Worm (Caenorhabditis elegans) whole organism, mixed stage, embryonic: ENCODE results near the gene F55C12.2.

Experiments
- M03D4.4 ChIP-seq: sonication (generic microtip); optimal IDR thresholded peaks from 2 replicates; lab custom pipeline; 2017; ENCODE audit warnings: mild to moderate bottlenecking, missing genetic modification characterization, missing compliant biosample characterization
- bed-3 ChIP-seq: fragments of 200-800 bp; sonication (Bioruptor generic); optimal IDR thresholded peaks from 3 replicates; lab custom pipeline; 2018; ENCODE audit warnings: mild to moderate bottlenecking, missing genetic modification characterization, moderate library complexity, missing compliant biosample characterization
- blmp-1 ChIP-seq: fragments of 150-350 bp; optimal IDR thresholded peaks from 2 replicates; lab custom pipeline; 2014; ENCODE audit warnings: missing biosample characterization, missing genetic modification characterization
- ceh-39 ChIP-seq: fragments of 150-350 bp; optimal IDR thresholded peaks from 2 replicates; lab custom pipeline; 2014; ENCODE audit warnings: missing biosample characterization, missing genetic modification characterization
- ceh-43 ChIP-seq: fragments of 200-800 bp; sonication (Bioruptor generic); optimal IDR thresholded peaks from 2 replicates; lab custom pipeline; 2018; ENCODE audit warnings: mild to moderate bottlenecking, missing genetic modification characterization, moderate library complexity, missing compliant biosample characterization
- ceh-83 ChIP-seq: fragments of 200-800 bp; sonication (Bioruptor generic); optimal IDR thresholded peaks from 2 replicates; lab custom pipeline; 2018; ENCODE audit warnings: mild to moderate bottlenecking, missing genetic modification characterization, missing compliant biosample characterization
- ces-1 ChIP-seq: fragments of 150-350 bp; optimal IDR thresholded peaks from 2 replicates; lab custom pipeline; 2014; ENCODE audit warnings: missing biosample characterization, missing genetic modification reagents, missing genetic modification characterization
- cnd-1 ChIP-seq: fragments of 200-800 bp; sonication (Bioruptor generic); optimal IDR thresholded peaks from 2 replicates; lab custom pipeline; 2018; ENCODE audit warnings: mild to moderate bottlenecking, missing genetic modification characterization, missing compliant biosample characterization
- drap-1 ChIP-seq: fragments of 200-800 bp; sonication (Bioruptor generic); optimal IDR thresholded peaks from 3 replicates; lab custom pipeline; 2018; ENCODE audit warnings: mild to moderate bottlenecking, missing genetic modification characterization, missing compliant biosample characterization
- elt-3 ChIP-seq: fragments of 150-350 bp; optimal IDR thresholded peaks from 2 replicates; lab custom pipeline; 2014; ENCODE audit warnings: missing biosample characterization, missing genetic modification characterization
- flh-1 ChIP-seq: fragments of 200-800 bp; sonication (Bioruptor generic); optimal IDR thresholded peaks from 2 replicates; lab custom pipeline; 2018; ENCODE audit warnings: mild to moderate bottlenecking, missing genetic modification characterization, moderate library complexity, missing compliant biosample characterization
- ham-2 ChIP-seq: fragments of 200-800 bp; sonication (Bioruptor generic); optimal IDR thresholded peaks from 2 replicates; lab custom pipeline; 2018; ENCODE audit warnings: mild to moderate bottlenecking, missing genetic modification characterization, missing compliant biosample characterization
- hlh-1 ChIP-seq: fragments of 150-350 bp; optimal IDR thresholded peaks from 2 replicates; lab custom pipeline; 2014; ENCODE audit warnings: missing biosample characterization, missing genetic modification reagents, missing genetic modification characterization
- lin-13 ChIP-seq: fragments of 150-350 bp; optimal IDR thresholded peaks from 2 replicates; lab custom pipeline; 2014; ENCODE audit warnings: missing biosample characterization, missing genetic modification characterization
- lin-32 ChIP-seq: fragments of 200-800 bp; sonication (Bioruptor generic); optimal IDR thresholded peaks from 2 replicates; lab custom pipeline; 2018; ENCODE audit warnings: mild to moderate bottlenecking, missing genetic modification characterization, missing compliant biosample characterization
- lsy-2 ChIP-seq: fragments of 150-350 bp; optimal IDR thresholded peaks from 2 replicates; lab custom pipeline; 2014; ENCODE audit warnings: missing biosample characterization, missing genetic modification characterization
- mab-5 ChIP-seq: fragments of 150-350 bp; optimal IDR thresholded peaks from 2 replicates; lab custom pipeline; 2014; ENCODE audit warnings: missing biosample characterization, missing genetic modification characterization
- mep-1 ChIP-seq: fragments of 150-350 bp; optimal IDR thresholded peaks from 2 replicates; lab custom pipeline; 2017; ENCODE audit warnings: missing biosample characterization, missing genetic modification reagents, missing genetic modification characterization, inconsistent platforms
- nhr-12 ChIP-seq: fragments of 150-350 bp; optimal IDR thresholded peaks from 2 replicates; lab custom pipeline; 2014; ENCODE audit warnings: missing biosample characterization, missing genetic modification characterization
- nhr-2 ChIP-seq: fragments of 150-350 bp; optimal IDR thresholded peaks from 2 replicates; lab custom pipeline; 2014; ENCODE audit warnings: missing biosample characterization, missing genetic modification characterization
- nhr-237 ChIP-seq: fragments of 150-350 bp; optimal IDR thresholded peaks from 2 replicates; lab custom pipeline; 2014; ENCODE audit warnings: missing biosample characterization, missing genetic modification characterization
- nhr-28 ChIP-seq: fragments of 150-350 bp; optimal IDR thresholded peaks from 2 replicates; lab custom pipeline; 2014; ENCODE audit warnings: missing biosample characterization, missing genetic modification characterization
- nhr-76 ChIP-seq: sonication (generic microtip); optimal IDR thresholded peaks from 2 replicates; lab custom pipeline; 2017; ENCODE audit warnings: missing biosample characterization, missing genetic modification characterization
- pha-4 ChIP-seq: fragments of 150-350 bp; optimal IDR thresholded peaks from 2 replicates; lab custom pipeline; 2018; ENCODE audit warnings: missing biosample characterization, missing genetic modification reagents, missing genetic modification characterization
- sem-2 ChIP-seq: fragments of 200-800 bp; sonication (Bioruptor generic); optimal IDR thresholded peaks from 2 replicates; lab custom pipeline; 2018; ENCODE audit warnings: mild to moderate bottlenecking, missing genetic modification characterization, missing compliant biosample characterization
- sptf-1 ChIP-seq: sonication (generic microtip); optimal IDR thresholded peaks from 2 replicates; lab custom pipeline; 2017; ENCODE audit warnings: mild to moderate bottlenecking, missing genetic modification characterization, moderate library complexity, missing compliant biosample characterization
- tbx-8 ChIP-seq: fragments of 200-800 bp; sonication (Bioruptor generic); optimal IDR thresholded peaks from 2 replicates; lab custom pipeline; 2018; ENCODE audit warnings: mild to moderate bottlenecking, missing genetic modification characterization, moderate library complexity, missing compliant biosample characterization
- unc-120 ChIP-seq: sonication (generic microtip); optimal IDR thresholded peaks from 2 replicates; lab custom pipeline; 2017; ENCODE audit warnings: missing genetic modification characterization, missing compliant biosample characterization; ENCODE audit not compliant: poor library complexity, severe bottlenecking
- unc-39 ChIP-seq: fragments of 150-350 bp; optimal IDR thresholded peaks from 2 replicates; lab custom pipeline; 2014; ENCODE audit warnings: missing biosample characterization, missing genetic modification characterization
- unc-62 ChIP-seq: fragments of 150-350 bp; optimal IDR thresholded peaks from 2 replicates; lab custom pipeline; 2014; ENCODE audit warnings: missing biosample characterization, missing genetic modification reagents, missing genetic modification characterization
- ztf-11 ChIP-seq: fragments of 150-350 bp; optimal IDR thresholded peaks from 2 replicates; lab custom pipeline; 2014; ENCODE audit warnings: missing biosample characterization, missing genetic modification characterization

F55C12.2 gene

DNA sequence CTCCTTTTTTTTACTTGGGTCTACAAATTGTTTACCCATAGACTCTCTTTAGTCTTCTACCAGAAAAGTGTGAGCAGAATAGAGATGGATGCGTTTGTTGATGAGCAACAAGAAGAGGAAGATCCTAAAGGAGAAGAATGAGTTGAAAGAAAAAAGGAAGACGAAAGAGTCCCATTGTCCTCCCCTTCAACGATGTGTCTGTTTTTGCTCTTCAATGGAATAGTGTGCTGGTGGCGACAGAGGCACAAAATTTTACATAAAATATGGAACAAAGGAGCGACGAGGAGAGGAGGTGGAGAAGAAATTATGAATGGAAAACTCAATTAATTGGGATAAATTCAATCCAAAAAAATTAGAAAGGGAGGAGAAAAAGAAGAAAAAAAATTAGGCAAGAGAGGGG lies 16.0 kb upstream of the F55C12.2 start:
- no peak for TF ChIP-seq ceh-39 (tag; lab: Kevin White, UChicago)
- no peak for TF ChIP-seq M03D4.4 (tag; lab: Kevin White, UChicago)
- TF ChIP-seq lin-13 (tag; lab: Kevin White, UChicago), result no peak
- no peak for TF ChIP-seq lin-32 (GFP tag; lab: Kevin White, UChicago)
- TF ChIP-seq ceh-43 (GFP tag; lab: Kevin White, UChicago), result no peak
- no peak for TF ChIP-seq bed-3 (GFP tag; lab: Kevin White, UChicago)
- TF ChIP-seq sem-2 (GFP tag; lab: Kevin White, UChicago), result no peak
- TF ChIP-seq nhr-76, result no peak
- TF ChIP-seq elt-3 (tag; lab: Kevin White, UChicago), result no peak
- no peak for TF ChIP-seq tbx-8
- no peak for TF ChIP-seq mep-1 (tag; lab: Kevin White, UChicago)
- TF ChIP-seq pha-4 (tag; lab: Kevin White, UChicago), result no peak
- no peak for TF ChIP-seq unc-120 (tag; lab: Kevin White, UChicago)
- TF ChIP-seq unc-39, result no peak

DNA sequence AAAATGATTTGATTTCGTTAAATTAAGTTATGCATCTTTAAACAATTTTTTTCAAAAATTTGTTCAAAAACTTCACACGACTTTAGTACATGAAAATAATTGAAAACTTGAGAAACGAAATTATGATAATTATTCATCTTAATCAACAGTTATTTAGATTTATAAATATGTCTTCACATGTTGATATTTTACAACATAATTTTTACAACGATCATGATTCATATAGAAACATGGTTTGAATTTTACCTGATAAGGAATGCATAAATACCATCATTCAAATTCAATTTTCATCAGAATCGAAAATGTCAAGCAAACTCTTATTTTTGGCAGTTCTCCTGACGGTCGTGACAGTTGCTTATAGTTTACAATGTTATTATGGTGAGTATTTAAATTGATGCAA lies 12.7 kb upstream of the F55C12.2 start, which contains the start of gene tag-234:
Gene tag-234, plus strand, starts transcription at position 301 of the 400 bp plus-strand sequence.
- no peak for TF ChIP-seq nhr-2
- no peak for TF ChIP-seq bed-3 (GFP tag; lab: Kevin White, UChicago)
- TF ChIP-seq lsy-2, result no peak
- TF ChIP-seq ztf-11 (tag; lab: Kevin White, UChicago), result no peak
- no peak for TF ChIP-seq drap-1 (GFP tag; lab: Kevin White, UChicago)
- TF ChIP-seq M03D4.4 (tag; lab: Kevin White, UChicago), result no peak
- no peak for TF ChIP-seq ham-2 (GFP tag; lab: Kevin White, UChicago)
- no peak for TF ChIP-seq ceh-83 (GFP tag; lab: Kevin White, UChicago)
- no peak for TF ChIP-seq unc-62 (GFP tag; lab: Kevin White, UChicago)
- TF ChIP-seq tbx-8, result no peak
- TF ChIP-seq sptf-1 (tag; lab: Kevin White, UChicago), result no peak
- TF ChIP-seq nhr-237 (tag; lab: Kevin White, UChicago), result no peak
- TF ChIP-seq unc-120 (tag; lab: Kevin White, UChicago), result no peak
- TF ChIP-seq nhr-28, result no peak
- TF ChIP-seq lin-13 (tag; lab: Kevin White, UChicago), result no peak
- TF ChIP-seq nhr-12, result no peak
- no peak for TF ChIP-seq blmp-1 (tag; lab: Kevin White, UChicago)
- TF ChIP-seq flh-1, result no peak

DNA sequence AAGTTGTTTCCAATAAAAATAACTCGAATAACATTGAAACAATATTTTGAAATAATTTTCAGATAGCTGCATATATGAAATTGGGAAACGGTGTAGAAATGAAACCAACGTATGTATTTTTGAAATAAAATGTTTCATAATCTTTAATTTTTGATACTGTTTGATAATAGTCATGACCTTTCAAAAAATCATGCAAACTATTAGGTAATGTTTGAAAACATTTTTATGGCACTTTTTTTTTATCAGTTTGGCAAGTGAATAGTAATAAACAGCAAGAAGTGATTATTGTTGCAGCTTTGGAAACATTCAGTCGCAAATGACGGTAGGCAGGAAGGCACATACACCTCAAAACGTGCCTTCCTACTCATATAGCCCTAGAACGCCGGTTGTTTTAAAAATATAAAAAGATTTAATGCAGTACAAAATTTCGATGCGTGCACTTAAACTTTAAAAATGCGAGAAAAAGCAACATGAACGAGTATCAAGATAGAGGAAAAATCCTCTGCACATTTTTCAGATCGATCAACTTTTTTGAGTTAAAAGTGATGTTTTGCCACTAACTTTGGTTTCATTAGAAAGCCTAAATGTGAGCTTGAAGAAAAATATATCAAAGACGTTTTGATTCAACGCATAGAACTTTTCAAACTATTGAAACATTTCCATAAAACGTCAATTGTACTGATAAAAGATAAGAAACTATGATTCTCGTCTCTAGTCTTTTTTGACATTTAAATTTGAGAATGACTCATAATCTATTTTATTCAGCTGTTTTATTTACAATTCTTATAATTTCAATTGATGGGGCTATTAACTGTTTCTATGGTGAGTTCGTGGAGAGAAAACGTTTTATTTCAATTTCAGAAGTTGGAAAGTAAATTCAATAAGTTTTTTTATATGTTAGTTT lies 11.0 kb upstream of the F55C12.2 start, which contains the start of gene F55C12.19:
Gene F55C12.19, plus strand, starts transcription at position 735 of the 904 bp plus-strand sequence.
- TF ChIP-seq elt-3 (tag; lab: Kevin White, UChicago) (no peak), mab-5 (tag; lab: Kevin White, UChicago) (no peak), ceh-83 (GFP tag; lab: Kevin White, UChicago) (no peak), lsy-2 (no peak), unc-62 (GFP tag; lab: Kevin White, UChicago) (no peak), ztf-11 (tag; lab: Kevin White, UChicago) (no peak), lin-13 (tag; lab: Kevin White, UChicago) (no peak), hlh-1 (tag; lab: Kevin White, UChicago) (no peak), nhr-237 (tag; lab: Kevin White, UChicago) (no peak), drap-1 (GFP tag; lab: Kevin White, UChicago) (no peak), pha-4 (tag; lab: Kevin White, UChicago) (no peak), lin-32 (GFP tag; lab: Kevin White, UChicago) (no peak), unc-39 (no peak), sptf-1 (tag; lab: Kevin White, UChicago) (no peak), mep-1 (tag; lab: Kevin White, UChicago) (no peak)
- TF ChIP-seq, all 35 proteins: peak for 0

DNA sequence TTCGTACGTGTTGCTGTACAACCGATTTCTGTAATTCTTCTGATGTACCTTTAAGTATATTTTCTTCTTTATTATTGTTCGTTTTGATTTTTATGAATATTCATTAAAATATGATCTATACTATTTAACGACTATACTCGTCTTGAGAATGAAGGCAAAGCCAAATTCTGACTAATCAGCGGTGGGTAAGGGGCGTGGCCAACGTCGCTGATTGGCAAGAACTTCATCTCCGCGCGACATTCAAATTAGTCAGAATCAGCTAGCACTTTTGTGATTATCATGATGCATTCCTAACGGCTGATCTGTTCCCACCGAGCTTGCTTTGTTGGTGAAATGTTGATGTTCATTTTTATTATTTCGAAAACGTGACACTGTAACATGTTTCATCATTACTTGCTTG lies 9.7 kb upstream of the F55C12.2 start:
- TF ChIP-seq mep-1 (tag; lab: Kevin White, UChicago) (no peak), lin-32 (GFP tag; lab: Kevin White, UChicago) (no peak), sem-2 (GFP tag; lab: Kevin White, UChicago) (no peak), nhr-12 (no peak), ztf-11 (tag; lab: Kevin White, UChicago) (no peak), pha-4 (tag; lab: Kevin White, UChicago) (no peak), cnd-1 (tag; lab: Kevin White, UChicago) (no peak), tbx-8 (no peak), elt-3 (tag; lab: Kevin White, UChicago) (no peak), unc-62 (GFP tag; lab: Kevin White, UChicago) (no peak), hlh-1 (tag; lab: Kevin White, UChicago) (no peak), nhr-76 (no peak), ceh-83 (GFP tag; lab: Kevin White, UChicago) (no peak), lin-13 (tag; lab: Kevin White, UChicago) (no peak), drap-1 (GFP tag; lab: Kevin White, UChicago) (no peak), sptf-1 (tag; lab: Kevin White, UChicago) (no peak), ces-1 (GFP tag; lab: Kevin White, UChicago) (no peak), unc-120 (tag; lab: Kevin White, UChicago) (no peak), nhr-28 (no peak), blmp-1 (tag; lab: Kevin White, UChicago) (no peak)
- TF ChIP-seq, all 35 proteins: peak for 0
